Worm (Caenorhabditis elegans) whole organism, L3 larva: ENCODE results near the gene F08H9.3.

Source experiments
- ZK546.5 ChIP-seq: sonication (generic microtip); optimal IDR thresholded peaks from 2 replicates; lab custom pipeline; 2017; ENCODE audit warnings: missing biosample characterization, missing genetic modification characterization
- aly-2 ChIP-seq: fragments of 150-350 bp; optimal IDR thresholded peaks from 2 replicates; lab custom pipeline; 2014; ENCODE audit warnings: missing biosample characterization, missing genetic modification characterization
- ceh-16 ChIP-seq: sonication (generic microtip); optimal IDR thresholded peaks from 2 replicates; lab custom pipeline; 2017; ENCODE audit warnings: missing biosample characterization, missing genetic modification characterization
- ceh-28 ChIP-seq: fragments of 150-350 bp; optimal IDR thresholded peaks from 2 replicates; lab custom pipeline; 2014; ENCODE audit warnings: missing biosample characterization, missing genetic modification reagents, missing genetic modification characterization
- ceh-9 ChIP-seq: sonication (generic microtip); optimal IDR thresholded peaks from 2 replicates; lab custom pipeline; 2018; ENCODE audit warnings: missing biosample characterization, missing genetic modification characterization
- daf-12 ChIP-seq: fragments of 150-350 bp; optimal IDR thresholded peaks from 2 replicates; lab custom pipeline; 2014; ENCODE audit warnings: missing biosample characterization, missing genetic modification reagents, missing genetic modification characterization
- egl-27 ChIP-seq: sonication (generic microtip); optimal IDR thresholded peaks from 4 replicates; lab custom pipeline; 2017; ENCODE audit warnings: missing biosample characterization, missing genetic modification reagents, missing genetic modification characterization
- egl-5 ChIP-seq: fragments of 150-350 bp; optimal IDR thresholded peaks from 2 replicates; lab custom pipeline; 2017; ENCODE audit warnings: missing biosample characterization, missing genetic modification reagents, missing genetic modification characterization, inconsistent platforms
- elt-2 ChIP-seq: sonication (generic microtip); optimal IDR thresholded peaks from 2 replicates; lab custom pipeline; 2016; ENCODE audit warnings: missing genetic modification reagents, mild to moderate bottlenecking, missing genetic modification characterization, missing compliant biosample characterization
- elt-3 ChIP-seq, 3 experiments: fragments of 150-350 bp in 1 of 3; sonication (generic microtip) in 2 of 3; optimal IDR thresholded peaks; 2 replicates in 2 of 3; 4 replicates in 1 of 3; lab custom pipeline; 2014 to 2017; ENCODE audit warnings: missing biosample characterization in 3 of 3, missing genetic modification characterization in 3 of 3
- eor-1 ChIP-seq, 2 experiments: fragments of 150-350 bp; optimal IDR thresholded peaks; 2 replicates each; lab custom pipeline; 2014 to 2018; ENCODE audit warnings: missing biosample characterization in 2 of 2, missing genetic modification characterization in 2 of 2
- fkh-2 ChIP-seq: fragments of 150-350 bp; optimal IDR thresholded peaks from 2 replicates; lab custom pipeline; 2014; ENCODE audit warnings: missing biosample characterization, missing genetic modification reagents, missing genetic modification characterization
- fos-1 ChIP-seq: fragments of 150-350 bp; optimal IDR thresholded peaks from 2 replicates; lab custom pipeline; 2014; ENCODE audit warnings: missing biosample characterization, missing genetic modification characterization
- hmg-11 ChIP-seq: sonication (generic microtip); optimal IDR thresholded peaks from 2 replicates; lab custom pipeline; 2016; ENCODE audit warnings: missing genetic modification characterization, missing compliant biosample characterization
- jun-1 ChIP-seq: fragments of 150-350 bp; optimal IDR thresholded peaks from 2 replicates; lab custom pipeline; 2014; ENCODE audit warnings: missing biosample characterization, missing genetic modification reagents, missing genetic modification characterization
- lin-15B ChIP-seq: fragments of 150-350 bp; optimal IDR thresholded peaks from 2 replicates; lab custom pipeline; 2014; ENCODE audit warnings: missing biosample characterization, missing genetic modification characterization
- lin-39 ChIP-seq: fragments of 150-350 bp; optimal IDR thresholded peaks from 2 replicates; lab custom pipeline; 2018; ENCODE audit warnings: missing biosample characterization, missing genetic modification reagents, missing genetic modification characterization
- lsy-12 ChIP-seq: sonication (generic microtip); optimal IDR thresholded peaks from 2 replicates; lab custom pipeline; 2016; ENCODE audit warnings: mild to moderate bottlenecking, missing genetic modification characterization, missing compliant biosample characterization
- mdl-1 ChIP-seq: fragments of 150-350 bp; optimal IDR thresholded peaks from 2 replicates; lab custom pipeline; 2014; ENCODE audit warnings: missing biosample characterization, missing genetic modification characterization
- mml-1 ChIP-seq: fragments of 150-350 bp; sonication (generic microtip); optimal IDR thresholded peaks from 3 replicates; lab custom pipeline; 2014; ENCODE audit warnings: missing biosample characterization, missing genetic modification characterization
- nfya-1 ChIP-seq: sonication (generic microtip); optimal IDR thresholded peaks from 2 replicates; lab custom pipeline; 2017; ENCODE audit warnings: missing genetic modification characterization, mild to moderate bottlenecking, missing compliant biosample characterization, antibody characterized with exemption, moderate library complexity; ENCODE audit not compliant: insufficient read depth
- nhr-11 ChIP-seq: fragments of 150-350 bp; optimal IDR thresholded peaks from 2 replicates; lab custom pipeline; 2014; ENCODE audit warnings: missing biosample characterization, missing genetic modification characterization
- nhr-12 ChIP-seq: fragments of 150-350 bp; optimal IDR thresholded peaks from 2 replicates; lab custom pipeline; 2014; ENCODE audit warnings: missing biosample characterization, missing genetic modification characterization
- nhr-23 ChIP-seq: fragments of 150-350 bp; optimal IDR thresholded peaks from 2 replicates; lab custom pipeline; 2014; ENCODE audit warnings: missing biosample characterization, missing genetic modification reagents, missing genetic modification characterization
- nhr-237 ChIP-seq: fragments of 150-350 bp; optimal IDR thresholded peaks from 2 replicates; lab custom pipeline; 2014; ENCODE audit warnings: missing biosample characterization, missing genetic modification characterization
- nhr-28 ChIP-seq: fragments of 150-350 bp; optimal IDR thresholded peaks from 2 replicates; lab custom pipeline; 2014; ENCODE audit warnings: missing biosample characterization, missing genetic modification characterization
- nhr-43 ChIP-seq: sonication (generic microtip); optimal IDR thresholded peaks from 2 replicates; lab custom pipeline; 2016; ENCODE audit warnings: mild to moderate bottlenecking, missing genetic modification characterization, missing compliant biosample characterization; ENCODE audit not compliant: poor library complexity, severe bottlenecking
- nhr-77 ChIP-seq: fragments of 150-350 bp; optimal IDR thresholded peaks from 2 replicates; lab custom pipeline; 2014; ENCODE audit warnings: missing biosample characterization, missing genetic modification characterization
- pha-4 ChIP-seq: fragments of 150-350 bp; optimal IDR thresholded peaks from 2 replicates; lab custom pipeline; 2014; ENCODE audit warnings: missing biosample characterization, missing genetic modification reagents, missing genetic modification characterization
- pqm-1 ChIP-seq: fragments of 150-350 bp; optimal IDR thresholded peaks from 2 replicates; lab custom pipeline; 2017; ENCODE audit warnings: missing biosample characterization, missing genetic modification characterization, inconsistent platforms
- sea-2 ChIP-seq: fragments of 150-350 bp; sonication (generic microtip); optimal IDR thresholded peaks from 4 replicates; lab custom pipeline; 2014; ENCODE audit warnings: missing biosample characterization, missing genetic modification reagents, missing genetic modification characterization
- skn-1 ChIP-seq: fragments of 150-350 bp; optimal IDR thresholded peaks from 2 replicates; lab custom pipeline; 2014; ENCODE audit warnings: missing biosample characterization, missing genetic modification characterization
- snpc-4 ChIP-seq: fragments of 150-350 bp; optimal IDR thresholded peaks from 2 replicates; lab custom pipeline; 2014; ENCODE audit warnings: missing biosample characterization, missing genetic modification characterization
- tbx-2 ChIP-seq: sonication (generic microtip); optimal IDR thresholded peaks from 2 replicates; lab custom pipeline; 2016; ENCODE audit warnings: mild to moderate bottlenecking, missing genetic modification characterization, missing compliant biosample characterization
- unc-39 ChIP-seq: sonication (generic microtip); optimal IDR thresholded peaks from 4 replicates; lab custom pipeline; 2017; ENCODE audit warnings: missing biosample characterization, missing genetic modification characterization
- zag-1 ChIP-seq: fragments of 150-350 bp; optimal IDR thresholded peaks from 2 replicates; lab custom pipeline; 2014; ENCODE audit warnings: missing biosample characterization, missing genetic modification characterization
- ztf-11 ChIP-seq: fragments of 150-350 bp; optimal IDR thresholded peaks from 2 replicates; lab custom pipeline; 2014; ENCODE audit warnings: missing biosample characterization, missing genetic modification characterization
- ztf-4 ChIP-seq: fragments of 150-350 bp; optimal IDR thresholded peaks from 2 replicates; lab custom pipeline; 2014; ENCODE audit warnings: missing biosample characterization, missing genetic modification characterization

F08H9.3 gene

DNA sequence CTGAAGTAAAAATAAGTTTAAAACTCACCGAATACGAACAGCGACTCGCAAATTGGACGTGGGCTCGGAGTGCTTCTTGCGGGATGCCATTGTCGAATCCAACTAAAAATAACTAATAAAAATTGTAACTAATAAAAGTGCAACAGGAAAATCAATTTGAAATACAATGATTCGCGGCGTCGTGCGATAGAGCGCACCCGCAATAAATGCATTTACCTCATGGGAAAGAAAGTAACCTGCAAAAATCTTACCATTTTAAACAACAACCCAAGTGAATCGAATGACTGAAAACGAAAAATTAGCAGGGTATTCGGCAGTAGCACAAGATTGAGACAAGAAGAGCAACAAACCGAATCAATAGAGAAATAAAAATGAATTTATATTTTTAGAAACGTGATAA is 6.5 kb downstream of the F08H9.3 start, which contains the start of gene bmk-1:
TSS of gene bmk-1 (minus strand) at position 359 of the 400 bp plus-strand sequence.
- TF ChIP-seq elt-2 (tag; lab: Kevin White, UChicago): no peak
- no peak for TF ChIP-seq sea-2 (GFP tag; lab: Kevin White, UChicago)
- no peak for TF ChIP-seq daf-12
- no peak for TF ChIP-seq lin-15B
- no peak for TF ChIP-seq ceh-28 (tag; lab: Kevin White, UChicago)
- TF ChIP-seq mml-1 (tag; lab: Kevin White, UChicago): no peak
- TF ChIP-seq, all 47 proteins: peak for 0

DNA sequence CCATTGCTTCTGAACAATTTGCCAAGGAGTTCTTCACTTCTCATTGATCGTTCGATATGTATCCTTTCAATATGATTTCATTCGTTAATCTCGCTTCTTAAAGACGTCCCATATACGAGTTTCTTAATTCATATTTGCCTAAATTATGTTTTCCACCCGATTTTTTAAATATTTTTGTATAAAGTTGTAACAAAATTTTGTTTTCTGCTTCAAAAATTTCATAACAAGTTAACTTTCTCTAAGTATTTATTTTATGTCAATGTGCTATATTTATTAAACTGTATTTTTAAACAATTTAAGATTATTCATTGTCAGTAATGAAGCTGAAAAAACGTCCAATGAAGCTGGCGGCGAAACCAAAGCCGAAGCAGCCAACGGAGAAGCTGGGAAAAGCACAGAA is 13.7 kb downstream of the F08H9.3 start, which contains the start of gene F23B12.7:
TSS of gene F23B12.7 (plus strand) at position 301 of the 400 bp plus-strand sequence.
- TF ChIP-seq eor-1 (tag; optimal IDR thresholded peaks at IDR 0.05; lab: Kevin White, UChicago): no peak
- TF ChIP-seq fos-1 (tag; lab: Kevin White, UChicago): no peak
- TF ChIP-seq skn-1 (tag; lab: Kevin White, UChicago): no peak
- no peak for TF ChIP-seq elt-2 (tag; lab: Kevin White, UChicago)
- TF ChIP-seq tbx-2 (tag; lab: Kevin White, UChicago): no peak
- TF ChIP-seq zag-1 (tag; lab: Kevin White, UChicago): no peak
- TF ChIP-seq ztf-11: no peak
- TF ChIP-seq ceh-28 (tag; lab: Kevin White, UChicago): no peak

DNA sequence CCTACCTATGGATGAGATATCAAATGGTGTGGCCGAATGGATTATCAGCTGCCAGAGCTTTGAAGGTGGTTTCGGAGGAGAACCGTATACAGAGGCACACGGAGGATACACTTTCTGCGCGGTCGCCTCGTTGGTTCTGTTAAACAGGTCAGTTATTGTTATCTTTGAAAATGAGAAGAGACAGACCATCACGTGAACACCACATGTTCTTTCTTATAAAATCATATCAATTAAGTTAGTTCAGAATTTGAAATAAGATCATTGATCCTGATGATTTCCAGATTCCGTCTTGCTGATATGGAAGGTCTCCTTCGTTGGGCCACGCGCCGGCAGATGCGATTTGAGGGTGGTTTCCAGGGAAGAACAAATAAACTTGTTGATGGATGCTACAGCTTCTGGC is 14.5 kb downstream of the F08H9.3 start:
- TF ChIP-seq elt-2 (tag; lab: Kevin White, UChicago): no peak
- no peak for TF ChIP-seq snpc-4 (tag; lab: Kevin White, UChicago)
- TF ChIP-seq ZK546.5 (tag; lab: Kevin White, UChicago): no peak
- TF ChIP-seq pha-4: no peak
- TF ChIP-seq hmg-11 (tag; lab: Kevin White, UChicago): no peak
- TF ChIP-seq zag-1 (tag; lab: Kevin White, UChicago): no peak
- TF ChIP-seq eor-1 (tag; optimal IDR thresholded peaks at IDR 0.05; lab: Kevin White, UChicago): no peak
- TF ChIP-seq lin-39 (tag; lab: Kevin White, UChicago): no peak
- TF ChIP-seq ceh-28 (tag; lab: Kevin White, UChicago): no peak

DNA sequence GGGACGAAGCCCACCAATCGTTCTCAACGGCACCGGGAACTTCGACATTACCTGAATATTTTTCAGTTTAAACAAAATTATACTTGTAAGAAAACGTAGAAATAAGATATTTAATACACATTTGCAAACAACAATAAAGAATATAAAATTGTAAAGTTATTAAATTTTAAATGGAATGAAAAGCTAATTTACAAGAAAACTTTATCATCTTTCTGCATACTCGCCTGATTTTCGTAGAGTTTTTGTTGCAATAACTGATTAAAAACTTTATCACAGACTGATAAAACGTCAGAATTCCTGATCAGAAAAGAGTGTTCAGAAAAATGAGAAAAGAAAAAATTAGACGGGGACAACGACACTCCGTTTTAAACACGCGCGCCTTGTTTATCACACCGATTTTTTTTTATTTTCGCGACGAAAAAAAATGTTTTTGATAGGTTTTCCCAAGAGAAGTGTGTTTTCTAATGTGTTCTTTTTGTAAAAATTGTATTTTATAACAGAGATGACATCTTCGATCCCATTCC is 15.8 kb downstream of the F08H9.3 start, which contains the start of the genes dlat-1 and fntb-1:
TSS of gene dlat-1 (minus strand) at position 51 of the 524 bp plus-strand sequence.
TSS of gene fntb-1 (plus strand) at position 412 of the 524 bp plus-strand sequence.
- no peak for TF ChIP-seq jun-1 (tag; lab: Kevin White, UChicago)
- no peak for TF ChIP-seq ceh-16
- TF ChIP-seq ztf-4 (tag; lab: Kevin White, UChicago): no peak
- TF ChIP-seq hmg-11 (tag; lab: Kevin White, UChicago): peak; percentile 59
- TF ChIP-seq mml-1 (tag; lab: Kevin White, UChicago): no peak
- no peak for TF ChIP-seq skn-1 (tag; lab: Kevin White, UChicago)
- no peak for TF ChIP-seq nhr-237 (tag; lab: Kevin White, UChicago)
- TF ChIP-seq nhr-77 (tag; lab: Kevin White, UChicago): no peak
- no peak for TF ChIP-seq aly-2 (tag; lab: Kevin White, UChicago)
- TF ChIP-seq egl-5 (tag; lab: Kevin White, UChicago): no peak
- TF ChIP-seq nhr-23 (tag; lab: Kevin White, UChicago): no peak
- TF ChIP-seq ceh-28 (tag; lab: Kevin White, UChicago): no peak
- no peak for TF ChIP-seq snpc-4 (tag; lab: Kevin White, UChicago)
- no peak for TF ChIP-seq nhr-28 (tag; lab: Kevin White, UChicago)
- no peak for TF ChIP-seq egl-27
- TF ChIP-seq mdl-1: no peak
- no peak for TF ChIP-seq fos-1 (tag; lab: Kevin White, UChicago)
- no peak for TF ChIP-seq unc-39 (tag; lab: Kevin White, UChicago)
- TF ChIP-seq ceh-9 (tag; lab: Kevin White, UChicago): no peak
- no peak for TF ChIP-seq lsy-12 (tag; lab: Kevin White, UChicago)
- TF ChIP-seq pqm-1 (tag; lab: Kevin White, UChicago): peak; percentile 78
- no peak for TF ChIP-seq fkh-2 (tag; lab: Kevin White, UChicago)
- no peak for TF ChIP-seq nhr-12 (tag; lab: Kevin White, UChicago)
- TF ChIP-seq elt-2 (tag; lab: Kevin White, UChicago): peak; percentile 86
- TF ChIP-seq nhr-43 (tag; lab: Kevin White, UChicago): no peak
- TF ChIP-seq lin-15B: peak; percentile 36
- TF ChIP-seq nhr-11 (tag; lab: Kevin White, UChicago): no peak
- TF ChIP-seq nfya-1: no peak
- TF ChIP-seq lin-39 (tag; lab: Kevin White, UChicago): no peak
- TF ChIP-seq elt-3 (tag; optimal IDR thresholded peaks at IDR 0.05; lab: Kevin White, UChicago): no peak
